Fruit fly (Drosophila melanogaster): ENCODE results near the gene Catsup.

- TF ChIP-seq CG12605 (GFP tag; IDR thresholded peaks at IDR 0.05) = peak; percentile 49; the same call in 1 of the 2 replicates
- TF ChIP-seq CG14655 (GFP tag; optimal IDR thresholded peaks at IDR 0.05) = peak; percentile 86
- peak; percentile 91 for TF ChIP-seq Pif1B (GFP tag; optimal IDR thresholded peaks at IDR 0.05)
- TF ChIP-seq CG10348 (GFP tag; IDR thresholded peaks at IDR 0.05) = no peak
- TF ChIP-seq CG32121 (GFP tag; IDR thresholded peaks at IDR 0.05) = no peak
- peak; percentile 89 for TF ChIP-seq CG8159 (tag; optimal IDR thresholded peaks at IDR 0.05)
Observed at dm6 chr2L:19021278-19022220, 20.1 kb upstream of the Catsup start.
